Worm (Caenorhabditis elegans) whole organism, L4 larva: ENCODE results near the gene nas-31.

Experiments
- F26F4.8 ChIP-seq: fragments of 200-800 bp; sonication (Bioruptor generic); conservative IDR thresholded peaks from 2 replicates; pipeline ENCODE4 v1.3.6; 2022; ENCODE audit warnings: missing genetic modification characterization, missing compliant biosample characterization
- fos-1 ChIP-seq: fragments of 150-350 bp; optimal IDR thresholded peaks from 2 replicates; lab custom pipeline; 2014; ENCODE audit warnings: missing biosample characterization, missing genetic modification characterization

DNA sequence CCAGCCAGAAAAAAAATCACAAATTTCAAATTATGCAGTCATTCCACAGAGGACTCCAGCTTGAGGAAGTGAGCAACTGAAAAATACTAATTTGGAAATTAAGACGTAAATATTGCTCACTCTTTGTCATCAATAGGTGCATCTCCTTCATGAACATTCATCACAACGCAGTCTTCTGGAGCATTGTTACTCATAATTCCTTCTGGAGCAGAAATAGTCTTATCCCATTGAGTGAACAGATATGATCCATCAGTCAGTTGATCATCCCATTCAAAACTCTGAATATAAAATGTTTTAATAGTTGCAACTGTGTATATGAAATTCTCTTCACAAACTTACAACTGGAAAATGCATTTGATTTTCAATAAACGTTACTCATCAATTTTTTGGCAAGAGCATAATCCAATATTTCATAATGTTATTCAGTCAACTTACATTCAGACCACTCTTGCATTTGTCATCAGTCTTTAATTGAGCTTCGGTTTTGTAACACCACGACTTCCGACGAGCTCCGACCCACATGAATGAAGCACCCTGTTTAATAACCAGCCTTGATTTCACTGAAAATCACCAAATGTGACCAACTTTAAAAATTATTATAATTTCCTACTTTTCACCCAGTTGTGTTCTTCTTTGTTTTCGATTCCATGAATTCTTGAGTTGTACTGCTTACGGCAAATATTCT is 32.0 kb upstream of the nas-31 start:
- no peak for TF ChIP-seq fos-1 (tag; lab: Kevin White, UChicago)
- TF ChIP-seq F26F4.8 (GFP tag; lab: Robert Waterston, UW): no peak
